Fruit fly (Drosophila melanogaster): ENCODE results near the gene HtrA2.

dm6 chr3R:14548752-14549151 lies 37.2 kb upstream of the HtrA2 start:
- no peak for TF ChIP-seq tj (GFP tag; optimal IDR thresholded peaks at IDR 0.05)
- TF ChIP-seq Mnt (GFP tag; optimal IDR thresholded peaks at IDR 0.05), result no peak
- no peak for TF ChIP-seq Hr96 (GFP tag; optimal IDR thresholded peaks at IDR 0.05)
- no peak for TF ChIP-seq kay (GFP tag; ENCODE audit: borderline replicate concordance)
- TF ChIP-seq CG5204 (GFP tag; optimal IDR thresholded peaks at IDR 0.05), result no peak
- TF ChIP-seq CG11617 (GFP tag; optimal IDR thresholded peaks at IDR 0.05), result no peak
- TF ChIP-seq CG7045 (GFP tag; optimal IDR thresholded peaks at IDR 0.05), result no peak
- no peak for TF ChIP-seq pad (GFP tag; optimal IDR thresholded peaks at IDR 0.05)
- TF ChIP-seq CG7101 (tag; optimal IDR thresholded peaks at IDR 0.05), result no peak
- no peak for TF ChIP-seq CG33017 (tag; optimal IDR thresholded peaks at IDR 0.05)

Data from whole organism, adult.